Fruit fly (Drosophila melanogaster): ENCODE measurements around the gene CG7829.
A peak's percentile ranks its signal among the peaks of the same experiment; 100 is the strongest.

CG7829 gene

dm6 chr3R:29806682-29807393, 10.7 kb downstream of the CG7829 start, which contains the start of the genes ca and ncd:
Gene ca, plus strand, starts transcription at chr3R:29806811.
Gene ncd, minus strand, starts transcription at chr3R:29807127.
- TF ChIP-seq Crg-1 (GFP tag; optimal IDR thresholded peaks at IDR 0.05) (no peak), toe (GFP tag; optimal IDR thresholded peaks at IDR 0.05) (no peak), CG1620 (GFP tag; optimal IDR thresholded peaks at IDR 0.05) (no peak), CG11617 (GFP tag; optimal IDR thresholded peaks at IDR 0.05) (peak; percentile 49), tj (GFP tag; optimal IDR thresholded peaks at IDR 0.05) (no peak), Mnt (GFP tag; optimal IDR thresholded peaks at IDR 0.05) (peak; percentile 1), CG14711 (tag; optimal IDR thresholded peaks at IDR 0.05) (no peak), cic (GFP tag; optimal IDR thresholded peaks at IDR 0.05) (no peak), kay (GFP tag; ENCODE audit: borderline replicate concordance) (no peak), ovo (GFP tag; optimal IDR thresholded peaks at IDR 0.05) (no peak), Hr96 (GFP tag; optimal IDR thresholded peaks at IDR 0.05) (no peak), bab1 (GFP tag; optimal IDR thresholded peaks at IDR 0.05) (peak; percentile 32), CG33017 (tag; optimal IDR thresholded peaks at IDR 0.05) (no peak), CG7101 (tag; optimal IDR thresholded peaks at IDR 0.05) (no peak), CG5204 (GFP tag; optimal IDR thresholded peaks at IDR 0.05) (no peak)

dm6 chr3R:29802753-29803313, 14.7 kb downstream of the CG7829 start, which contains the start of the genes Etfb and CG7789:
Gene Etfb, minus strand, starts transcription at chr3R:29802945.
Gene CG7789, plus strand, starts transcription at chr3R:29803196.
- TF ChIP-seq Clk (GFP tag; optimal IDR thresholded peaks at IDR 0.05): peak; percentile 91
- TF ChIP-seq toe (GFP tag; optimal IDR thresholded peaks at IDR 0.05): peak; percentile 99
- TF ChIP-seq Crg-1 (GFP tag; optimal IDR thresholded peaks at IDR 0.05): peak; percentile 91
- TF ChIP-seq CG1620 (GFP tag; optimal IDR thresholded peaks at IDR 0.05): peak; percentile 92
- TF ChIP-seq kay (GFP tag; ENCODE audit: borderline replicate concordance): no peak
- TF ChIP-seq Mnt (GFP tag; optimal IDR thresholded peaks at IDR 0.05): peak; percentile 89
- peak; percentile 98 for TF ChIP-seq CG12768 (GFP tag; optimal IDR thresholded peaks at IDR 0.05)
- peak; percentile 53 for TF ChIP-seq pad (GFP tag; optimal IDR thresholded peaks at IDR 0.05)
- peak; percentile 88 for TF ChIP-seq CG7101 (tag; optimal IDR thresholded peaks at IDR 0.05)
- TF ChIP-seq CG14711 (tag; optimal IDR thresholded peaks at IDR 0.05): peak; percentile 53
- TF ChIP-seq CG7045 (GFP tag; optimal IDR thresholded peaks at IDR 0.05): peak; percentile 90
- peak; percentile 89 for TF ChIP-seq ovo (GFP tag; optimal IDR thresholded peaks at IDR 0.05)
- no peak for TF ChIP-seq CG5204 (GFP tag; optimal IDR thresholded peaks at IDR 0.05)
- TF ChIP-seq cic (GFP tag; optimal IDR thresholded peaks at IDR 0.05): peak; percentile 72
- peak; percentile 95 for TF ChIP-seq CG11617 (GFP tag; optimal IDR thresholded peaks at IDR 0.05)
- peak; percentile 80 for TF ChIP-seq CG33017 (tag; optimal IDR thresholded peaks at IDR 0.05)
- TF ChIP-seq tj (GFP tag; optimal IDR thresholded peaks at IDR 0.05): peak; percentile 88
- TF ChIP-seq bab1 (GFP tag; optimal IDR thresholded peaks at IDR 0.05): peak; percentile 86
- TF ChIP-seq cnc (optimal IDR thresholded peaks at IDR 0.05): no peak
- TF ChIP-seq Hr96 (GFP tag; optimal IDR thresholded peaks at IDR 0.05): peak; percentile 97

- TF ChIP-seq CG7101 (tag; optimal IDR thresholded peaks at IDR 0.05): no peak
- peak; percentile 14 for TF ChIP-seq bab1 (GFP tag; optimal IDR thresholded peaks at IDR 0.05)
- peak in 1 of 2 experiments; percentile 83 for TF ChIP-seq cnc (optimal IDR thresholded peaks at IDR 0.05)
Observed at dm6 chr3R:29799681-29800028, 17.9 kb downstream of the CG7829 start.

dm6 chr3R:29798966-29799680, 18.4 kb downstream of the CG7829 start, which contains the start of the genes Rnb and Drice:
Gene Rnb, minus strand, starts transcription at chr3R:29799354.
Gene Drice, plus strand, starts transcription at chr3R:29799658.
- TF ChIP-seq CG33017 (tag; optimal IDR thresholded peaks at IDR 0.05) (peak; percentile 2), CG7101 (tag; optimal IDR thresholded peaks at IDR 0.05) (peak; percentile 72), bab1 (GFP tag; optimal IDR thresholded peaks at IDR 0.05) (no peak), tj (GFP tag; optimal IDR thresholded peaks at IDR 0.05) (peak; percentile 38), kay (GFP tag; ENCODE audit: borderline replicate concordance) (no peak), CG14711 (tag; optimal IDR thresholded peaks at IDR 0.05) (peak; percentile 60), Crg-1 (GFP tag; optimal IDR thresholded peaks at IDR 0.05) (no peak), CG12768 (GFP tag; optimal IDR thresholded peaks at IDR 0.05) (peak; percentile 80), Clk (GFP tag; optimal IDR thresholded peaks at IDR 0.05) (peak; percentile 19), Mnt (GFP tag; optimal IDR thresholded peaks at IDR 0.05) (peak; percentile 50), Hr96 (GFP tag; optimal IDR thresholded peaks at IDR 0.05) (no peak), CG11617 (GFP tag; optimal IDR thresholded peaks at IDR 0.05) (peak; percentile 49), CG1620 (GFP tag; optimal IDR thresholded peaks at IDR 0.05) (peak; percentile 37), CG5204 (GFP tag; optimal IDR thresholded peaks at IDR 0.05) (no peak), toe (GFP tag; optimal IDR thresholded peaks at IDR 0.05) (no peak), cic (GFP tag; optimal IDR thresholded peaks at IDR 0.05) (peak; percentile 21), cnc (optimal IDR thresholded peaks at IDR 0.05) (no peak), CG7045 (GFP tag; optimal IDR thresholded peaks at IDR 0.05) (peak; percentile 71), pad (GFP tag; optimal IDR thresholded peaks at IDR 0.05) (peak; percentile 60), ovo (GFP tag; optimal IDR thresholded peaks at IDR 0.05) (peak; percentile 5)

dm6 chr3R:29797183-29797582, 20.4 kb downstream of the CG7829 start:
- no peak for TF ChIP-seq cic (GFP tag; optimal IDR thresholded peaks at IDR 0.05)
- TF ChIP-seq cnc (optimal IDR thresholded peaks at IDR 0.05): peak; percentile 64 to 95
- TF ChIP-seq tj (GFP tag; optimal IDR thresholded peaks at IDR 0.05): peak; percentile 76
- peak; percentile 23 for TF ChIP-seq CG12768 (GFP tag; optimal IDR thresholded peaks at IDR 0.05)

All from whole organism, adult.